Worm (Caenorhabditis elegans): ENCODE data around the gene del-5.
A peak's percentile ranks its signal among the peaks of the same experiment; 100 is the strongest.

del-5 gene

ce11 chrX:10967698-10968097, 40.3 kb downstream of the del-5 start, which contains the start of gene K09C8.9:
K09C8.9 (minus strand) TSS chrX:10967798.
- TF ChIP-seq mec-3 (tag; optimal IDR thresholded peaks at IDR 0.05; ENCODE audit: borderline replicate concordance) (no peak), ceh-30 (tag; optimal IDR thresholded peaks at IDR 0.05) (no peak), sox-2 (GFP tag; IDR thresholded peaks at IDR 0.05) (no peak), ceh-9 (tag; optimal IDR thresholded peaks at IDR 0.05) (no peak), unc-55 (GFP tag; optimal IDR thresholded peaks at IDR 0.05) (no peak), fkh-10 (GFP tag; optimal IDR thresholded peaks at IDR 0.05) (no peak), dmd-4 (tag; optimal IDR thresholded peaks at IDR 0.05; ENCODE audit: borderline replicate concordance) (no peak), ref-2 (tag; optimal IDR thresholded peaks at IDR 0.05) (no peak), ama-1 (optimal IDR thresholded peaks at IDR 0.05) (no peak), madf-2 (tag; optimal IDR thresholded peaks at IDR 0.05) (no peak), unc-86 (tag; optimal IDR thresholded peaks at IDR 0.05) (no peak), zip-5 (tag; optimal IDR thresholded peaks at IDR 0.05) (no peak), unc-42 (tag; optimal IDR thresholded peaks at IDR 0.05) (no peak), ceh-6 (GFP tag; optimal IDR thresholded peaks at IDR 0.05) (no peak)

DNA sequence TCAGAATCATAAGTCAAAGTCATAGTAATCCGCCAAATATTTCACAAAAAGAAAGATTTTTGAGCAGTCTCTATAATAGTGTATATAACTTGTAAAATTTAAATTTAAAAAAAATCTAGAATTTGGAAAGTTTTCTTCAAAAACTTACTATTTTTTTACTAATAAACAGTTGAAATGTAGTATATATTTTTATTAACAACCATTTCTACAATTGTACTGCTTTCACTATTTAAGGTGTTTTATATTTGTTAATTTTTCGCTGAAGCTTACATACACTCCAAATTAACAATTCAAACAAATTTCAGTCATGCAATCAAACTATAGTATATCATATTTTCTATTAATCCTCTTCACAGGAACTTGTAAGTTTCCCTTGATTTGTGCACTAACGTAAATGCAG, 41.7 kb downstream of the del-5 start, which contains the start of gene lge-1:
lge-1 (plus strand) TSS at position 301 of the 400 bp plus-strand sequence.
- TF ChIP-seq sdc-2 (tag; optimal IDR thresholded peaks at IDR 0.05): no peak
- TF ChIP-seq sox-2 (GFP tag; IDR thresholded peaks at IDR 0.05): no peak
- no peak for TF ChIP-seq pag-3 (tag; optimal IDR thresholded peaks at IDR 0.05; ENCODE audit: borderline replicate concordance)
- TF ChIP-seq hlh-6 (tag; optimal IDR thresholded peaks at IDR 0.05): no peak
- TF ChIP-seq rnt-1 (tag; optimal IDR thresholded peaks at IDR 0.05): no peak
- TF ChIP-seq pat-9 (tag; optimal IDR thresholded peaks at IDR 0.05): no peak
- TF ChIP-seq ets-4 (tag; optimal IDR thresholded peaks at IDR 0.05): no peak
- TF ChIP-seq unc-3 (GFP tag; conservative IDR thresholded peaks at IDR 0.05): no peak
- no peak for TF ChIP-seq unc-3 (tag; optimal IDR thresholded peaks at IDR 0.05)
- TF ChIP-seq syd-9 (tag; optimal IDR thresholded peaks at IDR 0.05): no peak

DNA sequence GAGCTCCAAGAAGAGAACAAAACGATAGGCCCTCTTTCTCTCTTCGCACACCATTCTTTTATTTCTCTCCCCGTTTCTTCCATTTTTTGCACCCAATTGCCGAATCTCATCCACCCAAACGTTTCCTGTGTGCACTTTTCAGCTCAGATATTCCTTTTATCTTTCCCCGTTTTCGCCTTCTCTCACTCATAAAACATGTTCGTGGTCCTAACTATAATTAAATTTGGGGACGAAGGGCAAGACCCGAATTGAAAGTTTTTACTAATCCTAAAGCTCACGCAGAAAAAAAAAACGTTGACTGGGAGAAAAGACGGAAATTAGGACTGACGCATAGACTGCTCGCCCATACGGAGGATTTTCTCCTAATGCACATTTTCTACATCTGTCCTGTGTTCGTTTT, 42.5 kb downstream of the del-5 start:
- TF ChIP-seq unc-42 (tag; optimal IDR thresholded peaks at IDR 0.05) (peak; percentile 60), pax-1 (tag; optimal IDR thresholded peaks at IDR 0.05) (no peak)

- TF ChIP-seq elt-4 (tag; optimal IDR thresholded peaks at IDR 0.05) (no peak), F13H6.1 (tag; optimal IDR thresholded peaks at IDR 0.05) (peak; percentile 55), lim-6 (tag; optimal IDR thresholded peaks at IDR 0.05) (peak; percentile 46), hlh-6 (tag; optimal IDR thresholded peaks at IDR 0.05) (peak; percentile 70), rnt-1 (tag; optimal IDR thresholded peaks at IDR 0.05) (peak; percentile 33), sdc-2 (tag; optimal IDR thresholded peaks at IDR 0.05) (peak; percentile 84), ceh-48 (tag; optimal IDR thresholded peaks at IDR 0.05) (peak; percentile 71), hlh-8 (tag; optimal IDR thresholded peaks at IDR 0.05) (peak; percentile 82), ceh-14 (tag; optimal IDR thresholded peaks at IDR 0.05) (peak; percentile 60), fkh-10 (GFP tag; optimal IDR thresholded peaks at IDR 0.05) (no peak), pha-2 (tag; optimal IDR thresholded peaks at IDR 0.05) (peak; percentile 57), ceh-31 (tag; optimal IDR thresholded peaks at IDR 0.05) (peak; percentile 31), ceh-19 (GFP tag; optimal IDR thresholded peaks at IDR 0.05) (peak; percentile 83), ceh-9 (tag; optimal IDR thresholded peaks at IDR 0.05) (peak; percentile 75), ceh-6 (GFP tag; optimal IDR thresholded peaks at IDR 0.05) (peak; percentile 80), tbx-2 (tag; optimal IDR thresholded peaks at IDR 0.05) (peak; percentile 80), mec-3 (tag; optimal IDR thresholded peaks at IDR 0.05; ENCODE audit: borderline replicate concordance) (no peak), ceh-30 (tag; optimal IDR thresholded peaks at IDR 0.05) (no peak), nfya-1 (tag; optimal IDR thresholded peaks at IDR 0.05) (peak; percentile 56), che-1 (tag; optimal IDR thresholded peaks at IDR 0.05) (peak; percentile 84), unc-86 (tag; optimal IDR thresholded peaks at IDR 0.05) (peak; percentile 73), dve-1 (tag; optimal IDR thresholded peaks at IDR 0.05) (peak; percentile 40), K09A11.1 (tag; optimal IDR thresholded peaks at IDR 0.05; ENCODE audit: insufficient read depth) (peak; percentile 75), C08G9.2 (tag; optimal IDR thresholded peaks at IDR 0.05) (peak; percentile 57), sox-2 (GFP tag; IDR thresholded peaks at IDR 0.05) (peak; percentile 51), nhr-11 (tag; optimal IDR thresholded peaks at IDR 0.05) (no peak), ahr-1 (tag; optimal IDR thresholded peaks at IDR 0.05) (peak; percentile 39), K02D7.2 (tag; optimal IDR thresholded peaks at IDR 0.05) (peak; percentile 81), ets-4 (tag; optimal IDR thresholded peaks at IDR 0.05) (peak; percentile 34), zip-5 (tag; optimal IDR thresholded peaks at IDR 0.05) (peak; percentile 58), ceh-45 (GFP tag; IDR thresholded peaks at IDR 0.05) (peak; percentile 82), ama-1 (optimal IDR thresholded peaks at IDR 0.05) (no peak), fax-1 (tag; optimal IDR thresholded peaks at IDR 0.05) (peak; percentile 77), ztf-16 (tag; optimal IDR thresholded peaks at IDR 0.05) (peak; percentile 85)
These were observed 44.4 kb downstream of the del-5 start, which contains the start of gene nas-10 for ce11 chrX:10963453-10964046. nas-10 (minus strand) TSS chrX:10963503.

All from whole organism, late embryonic.